Worm (Caenorhabditis elegans): ENCODE data around the gene D1086.11.

DNA sequence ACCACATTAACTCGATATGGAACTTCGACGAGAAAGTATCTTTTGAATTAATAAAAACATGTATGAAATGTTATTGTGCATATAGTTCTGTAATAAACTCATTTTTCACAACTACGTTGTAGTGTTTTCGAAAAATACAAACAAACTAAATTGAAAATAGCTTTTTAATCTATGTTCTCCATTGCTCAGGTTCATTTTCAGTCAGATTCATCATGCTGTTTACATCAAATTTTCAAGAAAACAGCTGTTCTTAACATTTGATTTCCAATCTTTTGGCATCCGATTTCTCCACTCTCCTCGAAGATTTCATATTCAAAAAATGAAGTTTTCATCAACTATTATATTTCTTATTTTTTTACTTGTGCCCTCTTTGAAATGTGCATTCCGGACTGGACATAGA is 35.8 kb downstream of the D1086.11 start, which contains the start of gene H39E23.2:
- TF ChIP-seq aly-2 (tag; optimal IDR thresholded peaks at IDR 0.05) (no peak), zag-1 (tag; optimal IDR thresholded peaks at IDR 0.05) (no peak), nhr-11 (tag; optimal IDR thresholded peaks at IDR 0.05) (no peak), ceh-16 (tag; optimal IDR thresholded peaks at IDR 0.05) (no peak), egl-27 (tag; optimal IDR thresholded peaks at IDR 0.05) (no peak)

All from whole organism, L2 larva.